Worm (Caenorhabditis elegans) whole organism, L2 larva: ENCODE results near the gene droe-4.

Experiments
- C34F6.9 ChIP-seq: fragments of 150-350 bp; optimal IDR thresholded peaks from 2 replicates; lab custom pipeline; 2014; ENCODE audit warnings: missing biosample characterization, missing genetic modification characterization
- F13H6.1 ChIP-seq: sonication (generic microtip); optimal IDR thresholded peaks from 2 replicates; lab custom pipeline; 2016; ENCODE audit warnings: missing genetic modification characterization, missing compliant biosample characterization
- R02D3.7 ChIP-seq: fragments of 150-350 bp; optimal IDR thresholded peaks from 2 replicates; lab custom pipeline; 2014; ENCODE audit warnings: missing biosample characterization, missing genetic modification characterization
- Y55F3AM.14 ChIP-seq: fragments of 200-800 bp; sonication (Bioruptor generic); optimal IDR thresholded peaks from 2 replicates; lab custom pipeline; 2018; ENCODE audit warnings: mild to moderate bottlenecking, missing genetic modification characterization, missing compliant biosample characterization
- alr-1 ChIP-seq: fragments of 150-350 bp; optimal IDR thresholded peaks from 2 replicates; lab custom pipeline; 2014; ENCODE audit warnings: missing biosample characterization, missing genetic modification characterization
- aly-2 ChIP-seq: fragments of 150-350 bp; optimal IDR thresholded peaks from 2 replicates; lab custom pipeline; 2014; ENCODE audit warnings: missing biosample characterization, missing genetic modification characterization
- blmp-1 ChIP-seq: sonication (generic microtip); optimal IDR thresholded peaks from 2 replicates; lab custom pipeline; 2017; ENCODE audit warnings: missing genetic modification characterization, mild to moderate bottlenecking, missing compliant biosample characterization, antibody characterized with exemption, moderate library complexity; ENCODE audit not compliant: insufficient read depth
- crh-2 ChIP-seq: sonication (generic microtip); optimal IDR thresholded peaks from 2 replicates; lab custom pipeline; 2017; ENCODE audit warnings: missing biosample characterization, missing genetic modification characterization
- dmd-4 ChIP-seq: sonication (generic microtip); optimal IDR thresholded peaks from 2 replicates; lab custom pipeline; 2017; ENCODE audit warnings: missing biosample characterization, missing genetic modification characterization
- egl-27 ChIP-seq: sonication (generic microtip); optimal IDR thresholded peaks from 3 replicates; lab custom pipeline; 2017; ENCODE audit warnings: missing biosample characterization, missing genetic modification reagents, missing genetic modification characterization
- elt-3 ChIP-seq: sonication (generic microtip); optimal IDR thresholded peaks from 2 replicates; lab custom pipeline; 2017; ENCODE audit warnings: missing biosample characterization, missing genetic modification characterization
- fos-1 ChIP-seq: fragments of 150-350 bp; optimal IDR thresholded peaks from 2 replicates; lab custom pipeline; 2014; ENCODE audit warnings: missing biosample characterization, missing genetic modification characterization
- gmeb-1 ChIP-seq: fragments of 150-350 bp; optimal IDR thresholded peaks from 2 replicates; lab custom pipeline; 2014; ENCODE audit warnings: missing biosample characterization, missing genetic modification characterization
- lin-11 ChIP-seq: fragments of 150-350 bp; sonication (generic microtip); optimal IDR thresholded peaks from 2 replicates; lab custom pipeline; 2014; ENCODE audit warnings: missing biosample characterization, missing genetic modification characterization, inconsistent platforms, mixed read lengths
- lsy-2 ChIP-seq, 2 experiments: fragments of 150-350 bp in 1 of 2; sonication (generic microtip) in 1 of 2; optimal IDR thresholded peaks; 2 replicates each; lab custom pipeline; 2014 to 2017; ENCODE audit warnings: missing biosample characterization in 2 of 2, missing genetic modification characterization in 2 of 2
- mab-5 ChIP-seq: fragments of 150-350 bp; optimal IDR thresholded peaks from 2 replicates; lab custom pipeline; 2014; ENCODE audit warnings: missing biosample characterization, missing genetic modification characterization
- mbf-1 ChIP-seq: sonication (generic microtip); optimal IDR thresholded peaks from 2 replicates; lab custom pipeline; 2017; ENCODE audit warnings: missing biosample characterization, missing genetic modification characterization
- mdl-1 ChIP-seq, 2 experiments: fragments of 150-350 bp in 1 of 2; sonication (generic microtip) in 1 of 2; optimal IDR thresholded peaks; 2 replicates each; lab custom pipeline; 2017; ENCODE audit warnings: missing biosample characterization in 2 of 2, missing genetic modification characterization in 2 of 2
- nhr-11 ChIP-seq: fragments of 150-350 bp; optimal IDR thresholded peaks from 2 replicates; lab custom pipeline; 2014; ENCODE audit warnings: missing biosample characterization, missing genetic modification characterization
- nhr-129 ChIP-seq: fragments of 150-350 bp; optimal IDR thresholded peaks from 2 replicates; lab custom pipeline; 2014; ENCODE audit warnings: missing biosample characterization, missing genetic modification characterization
- nhr-23 ChIP-seq: fragments of 150-350 bp; optimal IDR thresholded peaks from 2 replicates; lab custom pipeline; 2014; ENCODE audit warnings: missing biosample characterization, missing genetic modification reagents, missing genetic modification characterization
- nhr-237 ChIP-seq: fragments of 150-350 bp; optimal IDR thresholded peaks from 2 replicates; lab custom pipeline; 2014; ENCODE audit warnings: missing biosample characterization, missing genetic modification characterization
- nhr-6 ChIP-seq: fragments of 150-350 bp; optimal IDR thresholded peaks from 2 replicates; lab custom pipeline; 2014; ENCODE audit warnings: missing biosample characterization, missing genetic modification characterization
- nhr-77 ChIP-seq: fragments of 150-350 bp; optimal IDR thresholded peaks from 2 replicates; lab custom pipeline; 2014; ENCODE audit warnings: missing biosample characterization, missing genetic modification characterization
- sem-4 ChIP-seq: fragments of 150-350 bp; optimal IDR thresholded peaks from 2 replicates; lab custom pipeline; 2014; ENCODE audit warnings: missing biosample characterization, missing genetic modification reagents, missing genetic modification characterization
- skn-1 ChIP-seq: sonication (generic microtip); optimal IDR thresholded peaks from 2 replicates; lab custom pipeline; 2017; ENCODE audit warnings: missing biosample characterization, missing genetic modification characterization
- sma-3 ChIP-seq: sonication (generic microtip); optimal IDR thresholded peaks from 2 replicates; lab custom pipeline; 2016; ENCODE audit warnings: missing genetic modification reagents, missing genetic modification characterization, missing compliant biosample characterization
- sma-9 ChIP-seq, 2 experiments: fragments of 150-350 bp in 1 of 2; sonication (generic microtip) in 1 of 2; optimal IDR thresholded peaks; 2 replicates each; lab custom pipeline; 2014 to 2016; ENCODE audit warnings: missing genetic modification characterization in 2 of 2, mild to moderate bottlenecking in 1 of 2, missing biosample characterization in 1 of 2, missing compliant biosample characterization in 1 of 2, missing genetic modification reagents in 1 of 2, moderate library complexity in 1 of 2
- unc-39 ChIP-seq: fragments of 150-350 bp; optimal IDR thresholded peaks from 2 replicates; lab custom pipeline; 2014; ENCODE audit warnings: missing biosample characterization, missing genetic modification characterization
- unc-55 ChIP-seq: fragments of 150-350 bp; sonication (generic microtip); optimal IDR thresholded peaks from 3 replicates; lab custom pipeline; 2014; ENCODE audit warnings: missing biosample characterization, missing genetic modification reagents, missing genetic modification characterization
- zag-1 ChIP-seq: fragments of 150-350 bp; optimal IDR thresholded peaks from 2 replicates; lab custom pipeline; 2014; ENCODE audit warnings: missing biosample characterization, missing genetic modification characterization
- ztf-1 ChIP-seq: fragments of 200-800 bp; sonication (Bioruptor generic); conservative IDR thresholded peaks from 2 replicates; pipeline ENCODE4 v1.3.6; 2022; ENCODE audit warnings: missing genetic modification characterization, missing compliant biosample characterization
- ztf-11 ChIP-seq: sonication (generic microtip); optimal IDR thresholded peaks from 2 replicates; lab custom pipeline; 2017; ENCODE audit warnings: missing biosample characterization, missing genetic modification characterization
- ztf-4 ChIP-seq: fragments of 150-350 bp; optimal IDR thresholded peaks from 2 replicates; lab custom pipeline; 2014; ENCODE audit warnings: missing biosample characterization, missing genetic modification characterization

Gene droe-4

DNA sequence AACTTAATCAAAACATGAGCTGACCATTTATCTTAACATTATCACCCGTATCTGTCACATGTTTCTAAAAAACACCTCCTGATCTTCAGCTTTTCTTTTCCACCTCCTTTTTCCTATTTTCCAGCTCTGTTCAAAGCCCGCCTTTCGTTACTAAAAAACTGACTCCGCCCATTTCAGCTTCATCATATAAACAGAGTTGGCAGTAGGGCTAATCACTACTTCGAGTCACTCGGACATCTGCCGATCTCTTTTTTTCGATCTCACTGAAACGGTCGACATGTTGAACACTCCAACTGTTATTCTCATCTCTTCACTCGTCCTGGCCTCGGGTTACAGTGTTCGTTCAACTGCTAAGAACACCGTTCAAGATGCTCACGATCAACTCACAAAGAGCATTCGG, at the start of gene droe-4:
TSS of gene droe-4 (plus strand) at position 172 of the 400 bp plus-strand sequence.
- TF ChIP-seq unc-39 (tag; lab: Kevin White, UChicago) = no peak
- TF ChIP-seq ztf-1 = no peak
- no peak for TF ChIP-seq skn-1 (tag; lab: Kevin White, UChicago)
- no peak for TF ChIP-seq elt-3 (tag; lab: Kevin White, UChicago)
- no peak for TF ChIP-seq lsy-2 (tag; optimal IDR thresholded peaks at IDR 0.05; lab: Kevin White, UChicago)
- TF ChIP-seq nhr-77 (tag; lab: Kevin White, UChicago) = no peak
- no peak for TF ChIP-seq sma-3 (GFP tag; lab: Kevin White, UChicago)
- no peak for TF ChIP-seq lin-11
- TF ChIP-seq C34F6.9 = no peak
- no peak for TF ChIP-seq nhr-129 (tag; lab: Kevin White, UChicago)
- no peak for TF ChIP-seq crh-2 (tag; lab: Kevin White, UChicago)
- no peak for TF ChIP-seq ztf-4 (tag; lab: Kevin White, UChicago)
- TF ChIP-seq blmp-1 (tag; lab: Kevin White, UChicago) = no peak

DNA sequence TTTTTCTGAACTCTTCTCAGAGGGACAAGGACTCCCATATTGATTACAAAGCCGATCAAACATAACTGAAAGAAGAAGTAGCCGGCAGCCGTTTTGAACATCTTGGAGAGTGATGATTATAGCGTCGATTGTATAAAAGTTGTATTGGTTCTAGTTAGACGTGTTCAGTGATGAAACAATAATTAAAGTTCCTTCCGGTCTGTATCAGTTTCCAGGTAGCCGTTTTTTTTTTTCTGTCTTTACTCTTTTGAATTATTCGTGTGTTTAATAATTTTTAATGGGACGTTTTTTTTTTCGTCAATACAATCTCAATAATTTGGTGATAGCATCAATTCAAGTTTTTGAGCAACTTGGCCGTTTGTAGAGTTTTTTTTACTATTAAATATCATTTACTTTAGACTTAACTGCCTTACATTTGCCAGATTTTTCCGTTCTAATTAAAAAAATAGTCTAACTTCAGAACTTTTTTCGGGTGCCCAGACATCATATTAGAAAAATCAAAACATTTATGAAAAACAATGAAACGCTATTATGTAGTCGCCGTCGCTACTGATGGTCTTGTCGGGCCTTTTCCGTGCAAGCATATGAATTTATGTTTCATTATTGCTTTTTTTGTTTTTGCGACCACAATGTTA, 46.0 kb upstream of the droe-4 start, which contains the start of the genes srx-10 and clec-226:
TSS of gene srx-10 (minus strand) at position 101 of the 635 bp plus-strand sequence.
TSS of gene clec-226 (plus strand) at position 585 of the 635 bp plus-strand sequence.
- TF ChIP-seq lsy-2 (tag; optimal IDR thresholded peaks at IDR 0.05; lab: Kevin White, UChicago) = no peak
- TF ChIP-seq egl-27 (tag; lab: Kevin White, UChicago) = no peak
- TF ChIP-seq F13H6.1 (tag; lab: Kevin White, UChicago) = no peak
- TF ChIP-seq C34F6.9 = no peak
- no peak for TF ChIP-seq unc-55 (GFP tag; lab: Kevin White, UChicago)
- no peak for TF ChIP-seq sem-4 (tag; lab: Kevin White, UChicago)
- no peak for TF ChIP-seq nhr-11 (tag; lab: Kevin White, UChicago)
- TF ChIP-seq mdl-1 (tag; optimal IDR thresholded peaks at IDR 0.05; lab: Kevin White, UChicago) = no peak
- no peak for TF ChIP-seq sma-9 (GFP tag; optimal IDR thresholded peaks at IDR 0.05; lab: Kevin White, UChicago)
- no peak for TF ChIP-seq sma-9 (tag; optimal IDR thresholded peaks at IDR 0.05; lab: Kevin White, UChicago)
- TF ChIP-seq aly-2 = no peak
- TF ChIP-seq nhr-23 (tag; lab: Kevin White, UChicago) = no peak
- no peak for TF ChIP-seq mab-5 (tag; lab: Kevin White, UChicago)
- TF ChIP-seq R02D3.7 (tag; lab: Kevin White, UChicago) = no peak
- TF ChIP-seq zag-1 (tag; lab: Kevin White, UChicago) = no peak
- no peak for TF ChIP-seq Y55F3AM.14 (GFP tag; lab: Kevin White, UChicago)
- TF ChIP-seq dmd-4 (tag; lab: Kevin White, UChicago) = no peak
- no peak for TF ChIP-seq alr-1 (tag; lab: Kevin White, UChicago)

DNA sequence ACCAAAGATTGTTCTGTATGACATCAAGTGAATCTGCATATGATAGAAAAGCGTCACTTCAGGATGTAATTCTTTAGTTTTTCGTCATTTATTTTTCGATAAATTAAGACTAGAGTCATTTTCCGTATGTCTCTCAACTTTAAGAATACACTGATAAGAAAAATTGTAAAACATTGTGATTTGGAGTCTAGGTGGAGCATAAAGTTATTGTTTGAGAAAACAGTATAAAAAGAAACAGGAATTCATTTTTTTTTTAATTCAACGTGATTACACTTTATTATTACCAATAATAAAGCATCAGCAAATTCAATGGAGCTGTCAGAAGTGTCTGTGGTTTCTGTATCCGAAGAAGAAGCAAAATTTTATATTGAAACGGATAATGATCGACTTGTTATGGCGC, 43.4 kb upstream of the droe-4 start, which contains the start of gene R10D12.6:
TSS of gene R10D12.6 (plus strand) at position 301 of the 400 bp plus-strand sequence.
- TF ChIP-seq elt-3 (tag; lab: Kevin White, UChicago) (no peak), fos-1 (tag; lab: Kevin White, UChicago) (peak; percentile 27)

DNA sequence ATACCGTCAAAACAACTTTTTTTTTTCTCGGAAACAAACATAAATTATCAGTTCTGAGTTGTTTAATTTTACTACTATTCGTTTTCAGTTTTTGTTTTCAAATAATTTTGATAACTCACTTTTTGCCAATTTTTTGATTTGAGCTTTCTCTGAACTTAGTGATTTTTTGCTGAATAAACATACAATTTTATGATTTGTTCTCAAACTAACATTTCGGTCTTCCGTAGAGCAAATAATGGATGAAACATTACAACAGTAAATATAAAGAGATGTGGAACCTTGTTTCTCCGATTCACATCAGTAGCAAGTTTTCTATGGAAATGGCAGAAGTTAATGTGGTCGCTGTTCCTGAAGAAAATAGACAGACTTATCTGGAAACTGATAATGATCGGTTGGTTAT, 42.7 kb upstream of the droe-4 start, which contains the start of gene R10D12.7:
TSS of gene R10D12.7 (plus strand) at position 301 of the 400 bp plus-strand sequence.
- TF ChIP-seq C34F6.9 = no peak
- no peak for TF ChIP-seq mbf-1 (tag; lab: Kevin White, UChicago)
- no peak for TF ChIP-seq crh-2 (tag; lab: Kevin White, UChicago)
- no peak for TF ChIP-seq dmd-4 (tag; lab: Kevin White, UChicago)
- TF ChIP-seq sem-4 (tag; lab: Kevin White, UChicago) = no peak
- TF ChIP-seq nhr-237 = no peak
- TF ChIP-seq ztf-11 = no peak
- TF ChIP-seq egl-27 (tag; lab: Kevin White, UChicago) = no peak
- no peak for TF ChIP-seq Y55F3AM.14 (GFP tag; lab: Kevin White, UChicago)
- no peak for TF ChIP-seq blmp-1 (tag; lab: Kevin White, UChicago)
- TF ChIP-seq lin-11 = no peak
- TF ChIP-seq fos-1 (tag; lab: Kevin White, UChicago) = no peak

DNA sequence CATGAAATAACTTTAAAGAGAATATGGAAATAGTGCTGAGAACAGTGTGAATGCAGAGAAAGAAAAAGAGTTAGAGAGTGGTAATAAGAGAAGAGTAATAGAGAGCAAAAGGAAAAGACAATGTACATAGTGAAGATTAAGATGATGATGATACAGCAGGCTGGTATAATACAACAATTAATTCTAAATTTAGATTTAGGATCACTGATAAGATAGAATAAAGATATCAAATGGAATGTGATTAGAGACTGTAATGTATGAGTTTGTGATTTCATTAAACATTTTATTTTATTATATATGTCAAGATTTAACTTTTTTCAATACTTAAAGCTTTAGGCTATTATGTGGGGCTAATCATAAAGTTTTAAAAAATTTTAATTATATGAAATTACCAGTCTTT, 39.3 kb upstream of the droe-4 start, which contains the start of gene R10D12.8:
TSS of gene R10D12.8 (minus strand) at position 101 of the 400 bp plus-strand sequence.
- TF ChIP-seq gmeb-1 (tag; lab: Kevin White, UChicago) = no peak
- TF ChIP-seq ztf-1 = no peak
- TF ChIP-seq crh-2 (tag; lab: Kevin White, UChicago) = no peak
- no peak for TF ChIP-seq nhr-6 (tag; lab: Kevin White, UChicago)
- TF ChIP-seq, all 48 proteins: peak for 0
